Worm (Caenorhabditis elegans) whole organism, midembryonic: ENCODE data around the gene R07G3.8.

Experiments used
- cog-1 ChIP-seq: sonication (generic microtip); optimal IDR thresholded peaks from 2 replicates; lab custom pipeline; 2016; ENCODE audit warnings: missing genetic modification characterization, missing compliant biosample characterization
- flt-1 ChIP-seq: fragments of 200-800 bp; sonication (Bioruptor generic); IDR thresholded peaks from 2 replicates; pipeline ENCODE4 v1.3.6; 2022; ENCODE audit warnings: missing genetic modification characterization, missing compliant biosample characterization
- med-1 ChIP-seq: sonication (generic microtip); optimal IDR thresholded peaks from 2 replicates; lab custom pipeline; 2017; ENCODE audit warnings: missing genetic modification characterization, mild to moderate bottlenecking, missing compliant biosample characterization, antibody characterized with exemption, missing genetic modification reagents; ENCODE audit not compliant: insufficient read depth
- ref-1 ChIP-seq: fragments of 200-800 bp; sonication (Bioruptor generic); conservative IDR thresholded peaks from 2 replicates; pipeline ENCODE4 v1.3.6; 2022; ENCODE audit warnings: missing genetic modification reagents, missing genetic modification characterization, missing compliant biosample characterization
- tab-1 ChIP-seq: fragments of 200-800 bp; sonication (Bioruptor generic); IDR thresholded peaks from 2 replicates; pipeline ENCODE4 v1.3.6; 2022; ENCODE audit warnings: missing genetic modification characterization, missing compliant biosample characterization
- ztf-23 ChIP-seq: fragments of 200-800 bp; sonication (Bioruptor generic); IDR thresholded peaks from 2 replicates; pipeline ENCODE4 v1.3.6; 2022; ENCODE audit warnings: missing genetic modification reagents, missing genetic modification characterization, missing compliant biosample characterization

- TF ChIP-seq ztf-23 (GFP tag; lab: Robert Waterston, UW) (no peak), tab-1 (GFP tag; lab: Robert Waterston, UW) (no peak), flt-1 (GFP tag; lab: Robert Waterston, UW) (no peak), cog-1 (tag; lab: Kevin White, UChicago) (no peak), med-1 (GFP tag; lab: Kevin White, UChicago) (no peak), ref-1 (no peak)
These were observed 27.1 kb downstream of the R07G3.8 start for ce11 chrII:7593227-7593626.
